Worm (Caenorhabditis elegans) whole organism, L4 larva: ENCODE results near the gene F19G12.9.
"Not testable (repeated sequence)": the region's sequence is repeated elsewhere in the genome, so short reads cannot be mapped to it uniquely, and the experiment has no call there.

Source experiments
- lin-13 ChIP-seq: fragments of 150-350 bp; optimal IDR thresholded peaks from 2 replicates; lab custom pipeline; 2014; ENCODE audit warnings: missing biosample characterization, missing genetic modification reagents, missing genetic modification characterization
- unc-130 ChIP-seq: sonication (generic microtip); optimal IDR thresholded peaks from 2 replicates; lab custom pipeline; 2016; ENCODE audit warnings: missing genetic modification reagents, missing genetic modification characterization, missing compliant biosample characterization

DNA sequence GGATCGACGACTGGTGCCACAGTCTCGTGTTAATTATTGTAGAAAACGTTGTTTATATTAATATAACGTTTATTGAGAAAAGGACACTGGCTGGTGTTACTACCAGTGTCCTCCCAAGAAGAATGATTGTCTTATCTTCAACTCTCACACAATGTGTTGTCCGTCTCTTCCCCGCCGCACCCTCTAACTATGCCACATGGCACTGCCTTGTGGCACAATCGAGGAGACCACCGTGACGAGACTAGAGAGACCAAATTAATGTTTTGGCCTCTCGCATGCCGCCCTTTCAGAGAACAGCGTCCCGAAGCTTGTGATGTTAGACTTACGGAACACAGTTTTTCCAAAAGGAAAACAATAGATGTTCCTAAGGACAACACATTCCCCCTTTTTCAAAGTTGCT lies 3.2 kb downstream of the F19G12.9 start:
- not testable (repeated sequence) for TF ChIP-seq unc-130, lin-13
